Fruit fly (Drosophila melanogaster): ENCODE measurements around the gene CG18094.

The CG18094 gene

DNA sequence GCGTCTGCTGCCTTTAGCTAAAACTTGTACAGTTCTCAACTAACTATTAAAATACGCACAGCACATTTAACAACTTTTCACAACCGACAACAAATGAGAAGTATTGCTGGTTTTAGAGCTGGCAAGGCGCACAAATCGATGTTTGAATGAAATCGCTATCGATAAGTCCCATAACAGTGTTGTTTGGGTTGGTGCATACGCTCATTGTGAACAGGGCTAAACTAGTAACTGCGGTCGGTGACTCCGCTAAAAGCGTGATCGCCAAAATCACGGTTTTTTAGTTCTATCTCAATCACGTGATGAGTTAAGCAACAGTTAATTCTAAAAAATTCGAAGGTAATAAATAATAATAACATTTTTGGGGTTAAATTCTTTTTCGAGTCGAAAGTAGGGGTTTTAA, 36.7 kb upstream of the CG18094 start, which contains the start of gene Top2 (continued):
- TF ChIP-seq Hmx (GFP tag; optimal IDR thresholded peaks at IDR 0.05) (no peak), Atf3 (GFP tag; optimal IDR thresholded peaks at IDR 0.05) (no peak), CG33213 (GFP tag; optimal IDR thresholded peaks at IDR 0.05) (peak; percentile 86), CG6689 (GFP tag; IDR thresholded peaks at IDR 0.05) (no peak), Max (GFP tag; optimal IDR thresholded peaks at IDR 0.05) (peak; percentile 31), otp (GFP tag; IDR thresholded peaks at IDR 0.05) (no peak), Trl (optimal IDR thresholded peaks at IDR 0.05) (no peak), Trl (GFP tag; optimal IDR thresholded peaks at IDR 0.05) (peak; percentile 6), Aef1 (GFP tag; IDR thresholded peaks at IDR 0.05) (peak; percentile 39), gem (tag; optimal IDR thresholded peaks at IDR 0.05) (peak; percentile 51), ham (GFP tag; IDR thresholded peaks at IDR 0.05) (no peak), Chrac-16 (GFP tag; optimal IDR thresholded peaks at IDR 0.05) (no peak), PHDP (tag; optimal IDR thresholded peaks at IDR 0.05) (no peak), CG15073 (GFP tag; optimal IDR thresholded peaks at IDR 0.05) (no peak), bcd (GFP tag; optimal IDR thresholded peaks at IDR 0.05) (peak; percentile 44), sc (optimal IDR thresholded peaks at IDR 0.05) (no peak), sc (GFP tag; optimal IDR thresholded peaks at IDR 0.05) (no peak), CG10366 (GFP tag; IDR thresholded peaks at IDR 0.05) (no peak), CG11456 (GFP tag; IDR thresholded peaks at IDR 0.05) (peak; percentile 61; the same call in 1 of the 3 replicates), Jarid2 (GFP tag; optimal IDR thresholded peaks at IDR 0.05) (no peak), Gsc (GFP tag; IDR thresholded peaks at IDR 0.05) (no peak), MBD-R2 (GFP tag; IDR thresholded peaks at IDR 0.05) (peak; percentile 89), kay (GFP tag; optimal IDR thresholded peaks at IDR 0.05) (no peak), ken (GFP tag; IDR thresholded peaks at IDR 0.05) (0 out of 3 replicates have a peak, but pooled peaks have one; percentile 7), grn (GFP tag; optimal IDR thresholded peaks at IDR 0.05) (no peak), stwl (tag; optimal IDR thresholded peaks at IDR 0.05) (peak; percentile 89), BtbVII (GFP tag; optimal IDR thresholded peaks at IDR 0.05) (no peak), CG17829 (tag; optimal IDR thresholded peaks at IDR 0.05) (peak; percentile 74), Mes4 (GFP tag; optimal IDR thresholded peaks at IDR 0.05) (no peak), Doc3 (GFP tag; IDR thresholded peaks at IDR 0.05; ENCODE audit: partially characterized antibody) (peak; percentile 61), sima (GFP tag; optimal IDR thresholded peaks at IDR 0.05) (no peak), scrt (GFP tag; optimal IDR thresholded peaks at IDR 0.05) (peak; percentile 65), zf30C (GFP tag; optimal IDR thresholded peaks at IDR 0.05) (no peak), btn (GFP tag; optimal IDR thresholded peaks at IDR 0.05) (no peak), CG6175 (GFP tag; IDR thresholded peaks at IDR 0.05) (no peak), TFAM (GFP tag; optimal IDR thresholded peaks at IDR 0.05) (no peak), Nf-YC (tag; optimal IDR thresholded peaks at IDR 0.05) (peak; percentile 14), CG42726 (GFP tag; IDR thresholded peaks at IDR 0.05; ENCODE audit: partially characterized antibody) (peak; percentile 83), CG4424 (GFP tag; optimal IDR thresholded peaks at IDR 0.05) (peak; percentile 23), CG7928 (GFP tag; optimal IDR thresholded peaks at IDR 0.05) (peak; percentile 63), Lpt (GFP tag; optimal IDR thresholded peaks at IDR 0.05) (no peak), CG2712 (tag; optimal IDR thresholded peaks at IDR 0.05) (peak; percentile 89), ranshi (GFP tag; IDR thresholded peaks at IDR 0.05) (no peak; the same call in 1 of the 2 replicates), CG10321 (GFP tag; IDR thresholded peaks at IDR 0.05) (no peak), CG30020 (tag; optimal IDR thresholded peaks at IDR 0.05) (peak; percentile 70), org-1 (GFP tag; optimal IDR thresholded peaks at IDR 0.05) (no peak), Doc2 (GFP tag; IDR thresholded peaks at IDR 0.05) (no peak), seq (GFP tag; IDR thresholded peaks at IDR 0.05) (no peak), inv (GFP tag; IDR thresholded peaks at IDR 0.05; ENCODE audit: partially characterized antibody) (peak; percentile 81), CG2678 (tag; optimal IDR thresholded peaks at IDR 0.05) (no peak), CG13123 (GFP tag; optimal IDR thresholded peaks at IDR 0.05) (peak; percentile 47), Sin3A (optimal IDR thresholded peaks at IDR 0.05) (peak; percentile 41), Rfx (GFP tag; IDR thresholded peaks at IDR 0.05) (peak; percentile 63), CG1024 (GFP tag; IDR thresholded peaks at IDR 0.05) (no peak)
